Fruit fly (Drosophila melanogaster) whole organism, prepupa: ENCODE results near the gene Atx2.

Experiments used
- Blimp-1 ChIP-seq: fragments of 200-800 bp; sonication (Bioruptor generic); optimal IDR thresholded peaks from 3 replicates; lab custom pipeline; 2017; ENCODE audit warnings: missing biosample characterization, missing genetic modification characterization, mild to moderate bottlenecking, moderate library complexity, missing genetic modification reagents
- CG10631 ChIP-seq: fragments of 200-800 bp; sonication (Bioruptor generic); optimal IDR thresholded peaks from 2 replicates; lab custom pipeline; 2016; ENCODE audit warnings: missing biosample characterization, missing genetic modification characterization
- CG10669 ChIP-seq: fragments of 200-800 bp; sonication (Bioruptor generic); optimal IDR thresholded peaks from 3 replicates; lab custom pipeline; 2018; ENCODE audit warnings: missing biosample characterization, mild to moderate bottlenecking, missing genetic modification characterization, moderate library complexity
- CG11902 ChIP-seq: fragments of 200-800 bp; sonication (Bioruptor generic); optimal IDR thresholded peaks from 3 replicates; lab custom pipeline; 2016; ENCODE audit warnings: missing biosample characterization, missing genetic modification characterization
- CG15336 ChIP-seq: fragments of 200-800 bp; sonication (Bioruptor generic); IDR thresholded peaks from 2 replicates; pipeline ENCODE4 v1.3.6; 2022; ENCODE audit warnings: missing biosample characterization, missing genetic modification characterization
- CG1621 ChIP-seq: fragments of 200-800 bp; sonication (Bioruptor generic); optimal IDR thresholded peaks from 3 replicates; lab custom pipeline; 2018; ENCODE audit warnings: missing biosample characterization, mild to moderate bottlenecking, missing genetic modification characterization
- CG16779 ChIP-seq: fragments of 200-800 bp; sonication (Bioruptor generic); optimal IDR thresholded peaks from 3 replicates; lab custom pipeline; 2017; ENCODE audit warnings: missing biosample characterization, mild to moderate bottlenecking, missing genetic modification characterization
- CG3032 ChIP-seq: fragments of 200-800 bp; optimal IDR thresholded peaks from 2 replicates; lab custom pipeline; 2019; ENCODE audit warnings: missing biosample characterization, mild to moderate bottlenecking, missing genetic modification characterization, moderate library complexity
- CG31627 ChIP-seq: fragments of 200-800 bp; sonication (Bioruptor generic); optimal IDR thresholded peaks from 3 replicates; lab custom pipeline; 2016; ENCODE audit warnings: missing biosample characterization, missing genetic modification characterization
- CG34406 ChIP-seq: fragments of 200-800 bp; sonication (Bioruptor generic); optimal IDR thresholded peaks from 3 replicates; lab custom pipeline; 2016; ENCODE audit warnings: missing biosample characterization, missing genetic modification characterization
- CG3919 ChIP-seq: fragments of 200-800 bp; sonication (Bioruptor generic); optimal IDR thresholded peaks from 3 replicates; lab custom pipeline; 2016; ENCODE audit warnings: missing biosample characterization, missing genetic modification characterization
- CG4318 ChIP-seq: fragments of 200-800 bp; sonication (Bioruptor generic); optimal IDR thresholded peaks from 3 replicates; lab custom pipeline; 2017; ENCODE audit warnings: missing biosample characterization, mild to moderate bottlenecking, missing genetic modification characterization
- CG6276 ChIP-seq: fragments of 200-800 bp; sonication (Bioruptor generic); optimal IDR thresholded peaks from 2 replicates; lab custom pipeline; 2017; ENCODE audit warnings: missing biosample characterization, mild to moderate bottlenecking, missing genetic modification characterization
- CG6792 ChIP-seq: fragments of 200-800 bp; sonication (Bioruptor generic); optimal IDR thresholded peaks from 3 replicates; lab custom pipeline; 2016; ENCODE audit warnings: missing biosample characterization, missing genetic modification characterization
- CG6808 ChIP-seq: fragments of 200-800 bp; sonication (Bioruptor generic); optimal IDR thresholded peaks from 3 replicates; lab custom pipeline; 2017; ENCODE audit warnings: missing biosample characterization, missing genetic modification characterization, mild to moderate bottlenecking, moderate library complexity, missing genetic modification reagents
- CG6854 ChIP-seq: fragments of 200-800 bp; sonication (Bioruptor generic); optimal IDR thresholded peaks from 2 replicates; lab custom pipeline; 2017; ENCODE audit warnings: missing biosample characterization, mild to moderate bottlenecking, missing genetic modification characterization
- CG7368 ChIP-seq: fragments of 200-800 bp; sonication (Bioruptor generic); optimal IDR thresholded peaks from 3 replicates; lab custom pipeline; 2016; ENCODE audit warnings: missing biosample characterization, missing genetic modification characterization
- CG8119 ChIP-seq: fragments of 200-800 bp; sonication (Bioruptor generic); IDR thresholded peaks from 3 replicates; pipeline ENCODE4 v1.3.6; 2022; ENCODE audit warnings: missing biosample characterization, missing genetic modification characterization
- CG9139 ChIP-seq: fragments of 200-800 bp; sonication (Bioruptor generic); optimal IDR thresholded peaks from 3 replicates; lab custom pipeline; 2017; ENCODE audit warnings: missing biosample characterization, mild to moderate bottlenecking, missing genetic modification characterization
- Eip75B ChIP-seq: fragments of 200-800 bp; sonication (Bioruptor generic); optimal IDR thresholded peaks from 3 replicates; lab custom pipeline; 2016; ENCODE audit warnings: missing biosample characterization, missing genetic modification characterization
- Eip78C ChIP-seq: fragments of 200-800 bp; sonication (Bioruptor generic); peaks from one replicate; lab custom pipeline; 2016; ENCODE audit warnings: missing biosample characterization, missing genetic modification characterization
- Eip93F ChIP-seq: fragments of 200-800 bp; sonication (Bioruptor generic); optimal IDR thresholded peaks from 2 replicates; lab custom pipeline; 2016; ENCODE audit warnings: missing biosample characterization, mild to moderate bottlenecking, missing genetic modification characterization
- Ets21C ChIP-seq: fragments of 200-800 bp; sonication (Bioruptor generic); optimal IDR thresholded peaks from 3 replicates; lab custom pipeline; 2016; ENCODE audit warnings: missing biosample characterization, missing genetic modification characterization
- Ets96B ChIP-seq: fragments of 200-800 bp; optimal IDR thresholded peaks from 2 replicates; lab custom pipeline; 2019; ENCODE audit warnings: missing biosample characterization, mild to moderate bottlenecking, missing genetic modification characterization, moderate library complexity
- Hr39 ChIP-seq: fragments of 200-800 bp; sonication (Bioruptor generic); optimal IDR thresholded peaks from 2 replicates; lab custom pipeline; 2016; ENCODE audit warnings: missing biosample characterization, missing genetic modification characterization
- Hr4 ChIP-seq: fragments of 200-800 bp; sonication (Bioruptor generic); optimal IDR thresholded peaks from 3 replicates; lab custom pipeline; 2016; ENCODE audit warnings: missing biosample characterization, missing genetic modification characterization
- Lpt ChIP-seq: fragments of 200-800 bp; sonication (Bioruptor generic); optimal IDR thresholded peaks from 3 replicates; lab custom pipeline; 2016; ENCODE audit warnings: missing biosample characterization, missing genetic modification characterization
- Met ChIP-seq: fragments of 200-800 bp; sonication (Bioruptor generic); optimal IDR thresholded peaks from 3 replicates; lab custom pipeline; 2016; ENCODE audit warnings: missing biosample characterization, missing genetic modification characterization
- OdsH ChIP-seq: fragments of 200-800 bp; sonication (Bioruptor generic); optimal IDR thresholded peaks from 3 replicates; lab custom pipeline; 2016; ENCODE audit warnings: missing biosample characterization, missing genetic modification characterization
- Smox ChIP-seq: fragments of 200-800 bp; sonication (Bioruptor generic); optimal IDR thresholded peaks from 3 replicates; lab custom pipeline; 2016; ENCODE audit warnings: missing biosample characterization, missing genetic modification characterization
- Sox14 ChIP-seq: fragments of 200-800 bp; sonication (Bioruptor generic); optimal IDR thresholded peaks from 3 replicates; lab custom pipeline; 2016; ENCODE audit warnings: missing biosample characterization, missing genetic modification characterization
- achi ChIP-seq: fragments of 200-800 bp; sonication (Bioruptor generic); optimal IDR thresholded peaks from 3 replicates; lab custom pipeline; 2016; ENCODE audit warnings: missing biosample characterization, missing genetic modification characterization
- cyc ChIP-seq: fragments of 200-800 bp; sonication (Bioruptor generic); optimal IDR thresholded peaks from 3 replicates; lab custom pipeline; 2016; ENCODE audit warnings: missing biosample characterization, missing genetic modification characterization
- eg ChIP-seq: fragments of 200-800 bp; sonication (Bioruptor generic); IDR thresholded peaks from 3 replicates; pipeline ENCODE4 v1.3.6; 2022; ENCODE audit warnings: missing biosample characterization, missing genetic modification characterization
- esn ChIP-seq: fragments of 200-800 bp; sonication (Bioruptor generic); optimal IDR thresholded peaks from 2 replicates; lab custom pipeline; 2016; ENCODE audit warnings: missing biosample characterization, mild to moderate bottlenecking, missing genetic modification characterization, moderate library complexity
- fd85E ChIP-seq: fragments of 200-800 bp; sonication (Bioruptor generic); optimal IDR thresholded peaks from 3 replicates; lab custom pipeline; 2016; ENCODE audit warnings: missing biosample characterization, missing genetic modification characterization
- fkh ChIP-seq: fragments of 200-800 bp; sonication (Bioruptor generic); optimal IDR thresholded peaks from 3 replicates; lab custom pipeline; 2017; ENCODE audit warnings: missing biosample characterization, mild to moderate bottlenecking, missing genetic modification characterization, moderate library complexity
- lz ChIP-seq: fragments of 200-800 bp; sonication (Bioruptor generic); optimal IDR thresholded peaks from 3 replicates; lab custom pipeline; 2016; ENCODE audit warnings: missing biosample characterization, missing genetic modification characterization
- net ChIP-seq: fragments of 200-800 bp; sonication (Bioruptor generic); optimal IDR thresholded peaks from 3 replicates; lab custom pipeline; 2016; ENCODE audit warnings: missing biosample characterization, missing genetic modification characterization
- pdm3 ChIP-seq: fragments of 200-800 bp; sonication (Bioruptor generic); optimal IDR thresholded peaks from 3 replicates; lab custom pipeline; 2016; ENCODE audit warnings: missing biosample characterization, missing genetic modification characterization
- salr ChIP-seq, 2 experiments: fragments of 200-800 bp; sonication (Bioruptor generic); optimal IDR thresholded peaks; 3 replicates each; lab custom pipeline; 2016 to 2018; ENCODE audit warnings: missing biosample characterization in 2 of 2, missing genetic modification characterization in 2 of 2, mild to moderate bottlenecking in 1 of 2
- svp ChIP-seq: fragments of 200-800 bp; sonication (Bioruptor generic); peaks from one replicate; lab custom pipeline; 2016; ENCODE audit warnings: missing biosample characterization, missing genetic modification characterization
- topi ChIP-seq: fragments of 200-800 bp; sonication (Bioruptor generic); optimal IDR thresholded peaks from 3 replicates; lab custom pipeline; 2016; ENCODE audit warnings: missing biosample characterization, missing genetic modification characterization
- vri ChIP-seq: fragments of 200-800 bp; sonication (Bioruptor generic); optimal IDR thresholded peaks from 3 replicates; lab custom pipeline; 2016; ENCODE audit warnings: missing biosample characterization, mild to moderate bottlenecking, missing genetic modification characterization

Gene Atx2

dm6 chr3R:15408131-15408731 lies at the start of gene Atx2:
Gene Atx2, plus strand, starts transcription at chr3R:15408423.
- peak; percentile 1 for TF ChIP-seq CG3919 (GFP tag; lab: Kevin White, UChicago)
- TF ChIP-seq Ets21C (GFP tag; lab: Kevin White, UChicago), result peak; percentile 3
- peak; percentile 22 for TF ChIP-seq achi (GFP tag; lab: Kevin White, UChicago)
- TF ChIP-seq lz (GFP tag; lab: Kevin White, UChicago), result peak; percentile 38
- TF ChIP-seq CG34406, result no peak
- peak; percentile 36 for TF ChIP-seq esn (GFP tag; lab: Kevin White, UChicago)
- no peak for TF ChIP-seq CG9139 (GFP tag; lab: Kevin White, UChicago)
- no peak for TF ChIP-seq CG3032 (tag; lab: Kevin White, UChicago)
- TF ChIP-seq svp (GFP tag; lab: Kevin White, UChicago), result peak; percentile 63
- peak; percentile 40 for TF ChIP-seq Hr39 (GFP tag; lab: Kevin White, UChicago)
- peak; percentile 18 for TF ChIP-seq topi (GFP tag; lab: Kevin White, UChicago)
- TF ChIP-seq Eip78C, result peak; percentile 79
- peak; percentile 32 for TF ChIP-seq OdsH (GFP tag; lab: Kevin White, UChicago)
- TF ChIP-seq Smox (GFP tag; lab: Kevin White, UChicago), result peak; percentile 32
- TF ChIP-seq CG15336, result no peak
- TF ChIP-seq pdm3 (GFP tag; lab: Kevin White, UChicago), result peak; percentile 15
- no peak for TF ChIP-seq CG6276 (GFP tag; lab: Kevin White, UChicago)
- TF ChIP-seq Blimp-1 (GFP tag; lab: Kevin White, UChicago), result no peak
- TF ChIP-seq Met, result peak; percentile 2
- TF ChIP-seq Eip75B (GFP tag; lab: Kevin White, UChicago), result peak; percentile 15
- peak; percentile 33 for TF ChIP-seq Sox14
- no peak for TF ChIP-seq CG10669 (GFP tag; lab: Kevin White, UChicago)
- peak; percentile 5 for TF ChIP-seq CG6792 (GFP tag; lab: Kevin White, UChicago)
- TF ChIP-seq CG31627 (GFP tag; lab: Kevin White, UChicago), result peak; percentile 27
- TF ChIP-seq CG7368, result peak; percentile 13
- peak; percentile 59 for TF ChIP-seq fkh (GFP tag; lab: Kevin White, UChicago)
- TF ChIP-seq cyc (GFP tag; lab: Kevin White, UChicago), result peak; percentile 18
- TF ChIP-seq, all 60 proteins: peak for 20

dm6 chr3R:15361490-15361889 lies 46.7 kb upstream of the Atx2 start, which contains the start of the genes Cog2 and Trax:
Gene Cog2, minus strand, starts transcription at chr3R:15361657.
Gene Trax, plus strand, starts transcription at chr3R:15361692.
- TF ChIP-seq topi (GFP tag; lab: Kevin White, UChicago) (no peak), Ets96B (tag; lab: Kevin White, UChicago) (no peak)

dm6 chr3R:15363608-15364007 lies 44.6 kb upstream of the Atx2 start, which contains the start of gene CG6171:
Gene CG6171, minus strand, starts transcription at chr3R:15363857.
- peak; percentile 34 for TF ChIP-seq esn (GFP tag; lab: Kevin White, UChicago)
- TF ChIP-seq CG9139 (GFP tag; lab: Kevin White, UChicago), result no peak
- TF ChIP-seq Eip78C, result peak; percentile 52
- TF ChIP-seq, all 60 proteins: peak for 2

- no peak for TF ChIP-seq net (GFP tag; lab: Kevin White, UChicago)
- peak; percentile 76 for TF ChIP-seq eg (GFP tag; lab: Robert Waterston, UW)
- TF ChIP-seq CG11902 (GFP tag; lab: Kevin White, UChicago), result no peak
- TF ChIP-seq Hr4 (GFP tag; lab: Kevin White, UChicago), result no peak
- no peak for TF ChIP-seq CG6808 (GFP tag; lab: Kevin White, UChicago)
- no peak for TF ChIP-seq CG16779
- no peak for TF ChIP-seq Blimp-1 (GFP tag; lab: Kevin White, UChicago)
- no peak for TF ChIP-seq CG6854
- no peak for TF ChIP-seq Lpt (GFP tag; lab: Kevin White, UChicago)
- peak; percentile 21 for TF ChIP-seq cyc (GFP tag; lab: Kevin White, UChicago)
- peak; percentile 35 for TF ChIP-seq CG3032 (tag; lab: Kevin White, UChicago)
- TF ChIP-seq salr (GFP tag; optimal IDR thresholded peaks at IDR 0.05; lab: Kevin White, UChicago), result no peak
- no peak for TF ChIP-seq fd85E (GFP tag; lab: Kevin White, UChicago)
- no peak for TF ChIP-seq CG1621 (tag; lab: Kevin White, UChicago)
- no peak for TF ChIP-seq vri (GFP tag; lab: Kevin White, UChicago)
- no peak for TF ChIP-seq Eip93F (GFP tag; lab: Kevin White, UChicago)
- peak; percentile 81 for TF ChIP-seq CG15336
- no peak for TF ChIP-seq CG10631 (GFP tag; lab: Kevin White, UChicago)
- TF ChIP-seq OdsH (GFP tag; lab: Kevin White, UChicago), result no peak
- TF ChIP-seq CG8119 (GFP tag; lab: Robert Waterston, UW), result peak; percentile 74; the same call in 2 of the 3 replicates
- TF ChIP-seq achi (GFP tag; lab: Kevin White, UChicago), result no peak
- TF ChIP-seq Eip75B (GFP tag; lab: Kevin White, UChicago), result no peak
- TF ChIP-seq Smox (GFP tag; lab: Kevin White, UChicago), result no peak
- TF ChIP-seq CG4318 (GFP tag; lab: Kevin White, UChicago), result no peak
- no peak for TF ChIP-seq topi (GFP tag; lab: Kevin White, UChicago)
- TF ChIP-seq CG34406, result no peak
- no peak for TF ChIP-seq Hr39 (GFP tag; lab: Kevin White, UChicago)
Observed at dm6 chr3R:15366839-15367238, 41.4 kb upstream of the Atx2 start.
